Fruit fly (Drosophila melanogaster) whole organism, embryonic: Measurements from ENCODE around the gene CG32845.

Source experiments
- Antp ChIP-seq: fragments of 200-800 bp; sonication (Bioruptor generic); optimal IDR thresholded peaks from 3 replicates; lab custom pipeline; 2016; ENCODE audit warnings: missing biosample characterization, missing genetic modification characterization
- C15 ChIP-seq: fragments of 200-800 bp; sonication (Bioruptor generic); IDR thresholded peaks from 3 replicates; pipeline ENCODE4 v1.3.6; 2022; ENCODE audit warnings: missing biosample characterization, missing genetic modification characterization
- CG11695 ChIP-seq: fragments of 200-800 bp; sonication (Bioruptor generic); IDR thresholded peaks from 3 replicates; pipeline ENCODE4 v1.3.6; 2022; ENCODE audit warnings: missing biosample characterization, missing genetic modification characterization
- CG12104 ChIP-seq: fragments of 200-800 bp; sonication (Bioruptor generic); optimal IDR thresholded peaks from 3 replicates; lab custom pipeline; 2016; ENCODE audit warnings: missing biosample characterization, missing genetic modification characterization
- CG1233 ChIP-seq: fragments of 200-800 bp; sonication (Bioruptor generic); optimal IDR thresholded peaks from 4 replicates; lab custom pipeline; 2018; ENCODE audit warnings: missing biosample characterization, mild to moderate bottlenecking, missing genetic modification characterization
- CG12769 ChIP-seq: fragments of 200-800 bp; sonication (Bioruptor generic); optimal IDR thresholded peaks from 2 replicates; lab custom pipeline; 2019; ENCODE audit warnings: missing biosample characterization, mild to moderate bottlenecking, missing genetic modification characterization, moderate library complexity
- CG13287 ChIP-seq: fragments of 200-800 bp; sonication (Bioruptor generic); IDR thresholded peaks from 2 replicates; pipeline ENCODE4 v1.3.6; 2022; ENCODE audit warnings: missing biosample characterization, missing genetic modification characterization; ENCODE audit not compliant: partially characterized antibody
- CG17829 ChIP-seq: fragments of 200-800 bp; optimal IDR thresholded peaks from 2 replicates; lab custom pipeline; 2019; ENCODE audit warnings: missing biosample characterization, mild to moderate bottlenecking, missing genetic modification characterization, moderate library complexity
- CG18262 ChIP-seq: fragments of 200-800 bp; optimal IDR thresholded peaks from 3 replicates; lab custom pipeline; 2019; ENCODE audit warnings: missing biosample characterization, mild to moderate bottlenecking, missing genetic modification characterization, moderate library complexity
- CG18619 ChIP-seq: fragments of 200-800 bp; sonication (Bioruptor generic); optimal IDR thresholded peaks from 3 replicates; lab custom pipeline; 2017; ENCODE audit warnings: missing biosample characterization, mild to moderate bottlenecking, missing genetic modification characterization
- CG2116 ChIP-seq: fragments of 200-800 bp; sonication (Bioruptor generic); optimal IDR thresholded peaks from 3 replicates; lab custom pipeline; 2018; ENCODE audit warnings: missing biosample characterization, mild to moderate bottlenecking, missing genetic modification characterization
- CG2129 ChIP-seq: fragments of 200-800 bp; sonication (Bioruptor generic); IDR thresholded peaks from 2 replicates; pipeline ENCODE4 v1.3.6; 2022; ENCODE audit warnings: missing biosample characterization, missing genetic modification characterization; ENCODE audit not compliant: partially characterized antibody
- CG2712 ChIP-seq: fragments of 200-800 bp; optimal IDR thresholded peaks from 3 replicates; lab custom pipeline; 2019; ENCODE audit warnings: missing biosample characterization, mild to moderate bottlenecking, missing genetic modification characterization, moderate library complexity
- CG3995 ChIP-seq: fragments of 200-800 bp; sonication (Bioruptor generic); optimal IDR thresholded peaks from 3 replicates; lab custom pipeline; 2016; ENCODE audit warnings: missing biosample characterization, missing genetic modification characterization
- CG42726 ChIP-seq: fragments of 200-800 bp; sonication (Bioruptor generic); IDR thresholded peaks from 2 replicates; pipeline ENCODE4 v1.3.6; 2022; ENCODE audit warnings: missing biosample characterization, missing genetic modification characterization; ENCODE audit not compliant: partially characterized antibody
- CG4854 ChIP-seq: fragments of 200-800 bp; sonication (Bioruptor generic); optimal IDR thresholded peaks from 2 replicates; lab custom pipeline; 2016; ENCODE audit warnings: missing biosample characterization, missing genetic modification characterization, inconsistent platforms
- CG6765 ChIP-seq: fragments of 200-800 bp; sonication (Bioruptor generic); optimal IDR thresholded peaks from 3 replicates; lab custom pipeline; 2017; ENCODE audit warnings: missing biosample characterization, mild to moderate bottlenecking, missing genetic modification characterization
- CTCF ChIP-seq: fragments of 200-800 bp; sonication (Bioruptor generic); optimal IDR thresholded peaks from 2 replicates; lab custom pipeline; 2017; ENCODE audit warnings: missing biosample characterization, mild to moderate bottlenecking, missing genetic modification characterization, moderate library complexity
- CoRest ChIP-seq: fragments of 200-800 bp; sonication (Bioruptor generic); optimal IDR thresholded peaks from 3 replicates; lab custom pipeline; 2018; ENCODE audit warnings: missing biosample characterization, mild to moderate bottlenecking, missing genetic modification characterization, moderate library complexity
- Dip3 ChIP-seq: fragments of 200-800 bp; sonication (Bioruptor generic); optimal IDR thresholded peaks from 3 replicates; lab custom pipeline; 2016; ENCODE audit warnings: missing biosample characterization, missing genetic modification characterization
- Dref ChIP-seq: fragments of 200-800 bp; sonication (Bioruptor generic); IDR thresholded peaks from 2 replicates; pipeline ENCODE4 v1.3.6; 2022; ENCODE audit warnings: missing biosample characterization, missing genetic modification characterization
- Ets97D ChIP-seq: fragments of 200-800 bp; sonication (Bioruptor generic); optimal IDR thresholded peaks from 3 replicates; lab custom pipeline; 2016; ENCODE audit warnings: missing biosample characterization, missing genetic modification characterization
- H15 ChIP-seq: fragments of 200-800 bp; sonication (Bioruptor generic); IDR thresholded peaks from 3 replicates; pipeline ENCODE4 v1.3.6; 2022; ENCODE audit warnings: missing biosample characterization, missing genetic modification characterization
- HLH3B ChIP-seq: fragments of 200-800 bp; sonication (Bioruptor generic); IDR thresholded peaks from 2 replicates; pipeline ENCODE4 v1.3.6; 2022; ENCODE audit warnings: missing biosample characterization, missing genetic modification characterization
- Hey ChIP-seq: fragments of 200-800 bp; sonication (Bioruptor generic); optimal IDR thresholded peaks from 3 replicates; lab custom pipeline; 2018; ENCODE audit warnings: missing biosample characterization, mild to moderate bottlenecking, missing genetic modification characterization
- Hmr ChIP-seq: fragments of 200-800 bp; sonication (Bioruptor generic); optimal IDR thresholded peaks from 3 replicates; lab custom pipeline; 2017; ENCODE audit warnings: mild to moderate bottlenecking, missing biosample characterization, missing genetic modification reagents, missing genetic modification characterization
- MBD-R2 ChIP-seq: fragments of 200-800 bp; sonication (Bioruptor generic); IDR thresholded peaks from 2 replicates; pipeline ENCODE4 v1.3.6; 2022; ENCODE audit warnings: missing biosample characterization, missing genetic modification characterization
- MESR4 ChIP-seq: fragments of 200-800 bp; sonication (Bioruptor generic); optimal IDR thresholded peaks from 2 replicates; lab custom pipeline; 2018; ENCODE audit warnings: missing biosample characterization, mild to moderate bottlenecking, missing genetic modification characterization, moderate library complexity
- Max ChIP-seq: fragments of 200-800 bp; sonication (Bioruptor generic); optimal IDR thresholded peaks from 2 replicates; lab custom pipeline; 2016; ENCODE audit warnings: missing biosample characterization, mild to moderate bottlenecking, missing genetic modification characterization
- Nf-YA ChIP-seq: fragments of 200-800 bp; sonication (Bioruptor generic); IDR thresholded peaks from 2 replicates; pipeline ENCODE4 v1.3.6; 2022; ENCODE audit warnings: missing biosample characterization, missing genetic modification characterization
- Sox102F ChIP-seq: fragments of 200-800 bp; sonication (Bioruptor generic); optimal IDR thresholded peaks from 2 replicates; lab custom pipeline; 2018; ENCODE audit warnings: missing biosample characterization, mild to moderate bottlenecking, missing genetic modification characterization, moderate library complexity
- amos ChIP-seq: fragments of 200-800 bp; sonication (Bioruptor generic); IDR thresholded peaks from 2 replicates; pipeline ENCODE4 v1.3.6; 2022; ENCODE audit warnings: missing biosample characterization, missing genetic modification characterization; ENCODE audit not compliant: partially characterized antibody
- ap ChIP-seq: fragments of 200-800 bp; sonication (Bioruptor generic); IDR thresholded peaks from 2 replicates; pipeline ENCODE4 v1.3.6; 2022; ENCODE audit warnings: missing biosample characterization, missing genetic modification characterization
- bbx ChIP-seq: fragments of 200-800 bp; sonication (Bioruptor generic); IDR thresholded peaks from 2 replicates; pipeline ENCODE4 v1.3.6; 2022; ENCODE audit warnings: missing biosample characterization, missing genetic modification characterization; ENCODE audit not compliant: partially characterized antibody
- bigmax ChIP-seq: fragments of 200-800 bp; sonication (Bioruptor generic); optimal IDR thresholded peaks from 2 replicates; lab custom pipeline; 2018; ENCODE audit warnings: missing biosample characterization, mild to moderate bottlenecking, missing genetic modification characterization
- caup ChIP-seq: fragments of 200-800 bp; sonication (Bioruptor generic); optimal IDR thresholded peaks from 3 replicates; lab custom pipeline; 2017; ENCODE audit warnings: missing biosample characterization, mild to moderate bottlenecking, missing genetic modification characterization, moderate library complexity; ENCODE audit not compliant: severe bottlenecking
- dm ChIP-seq: fragments of 200-800 bp; sonication (Bioruptor generic); optimal IDR thresholded peaks from 3 replicates; lab custom pipeline; 2016; ENCODE audit warnings: missing biosample characterization, missing genetic modification characterization
- gce ChIP-seq: fragments of 200-800 bp; sonication (Bioruptor generic); IDR thresholded peaks from 3 replicates; pipeline ENCODE4 v1.3.6; 2022; ENCODE audit warnings: missing biosample characterization, missing genetic modification characterization
- gcm2 ChIP-seq: fragments of 200-800 bp; sonication (Bioruptor generic); optimal IDR thresholded peaks from 2 replicates; lab custom pipeline; 2016; ENCODE audit warnings: missing biosample characterization, missing genetic modification characterization
- knrl ChIP-seq: fragments of 200-800 bp; sonication (Bioruptor generic); IDR thresholded peaks from 3 replicates; pipeline ENCODE4 v1.3.6; 2022; ENCODE audit warnings: missing biosample characterization, missing genetic modification characterization; ENCODE audit not compliant: partially characterized antibody
- mld ChIP-seq: fragments of 200-800 bp; sonication (Bioruptor generic); IDR thresholded peaks from 3 replicates; pipeline ENCODE4 v1.3.6; 2022; ENCODE audit warnings: missing biosample characterization, missing genetic modification characterization; ENCODE audit not compliant: partially characterized antibody
- pfk ChIP-seq: fragments of 200-800 bp; sonication (Bioruptor generic); optimal IDR thresholded peaks from 2 replicates; lab custom pipeline; 2018; ENCODE audit warnings: missing biosample characterization, mild to moderate bottlenecking, missing genetic modification characterization, moderate library complexity
- prd ChIP-seq, 3 experiments: fragments of >200 bp in 2 of 3; fragments of 200-800 bp in 1 of 3; sonication (Bioruptor generic) in 1 of 3; optimal IDR thresholded peaks in 2 of 3; IDR thresholded peaks in 1 of 3; 2 replicates in 2 of 3; 3 replicates in 1 of 3; pipeline versions ENCODE4 v1.3.6 to Lab custom; 2017 to 2022; ENCODE audit warnings: missing biosample characterization in 1 of 3, missing genetic modification characterization in 1 of 3
- pzg ChIP-seq: fragments of 200-800 bp; sonication (Bioruptor generic); optimal IDR thresholded peaks from 3 replicates; lab custom pipeline; 2018; ENCODE audit warnings: missing biosample characterization, mild to moderate bottlenecking, missing genetic modification characterization, moderate library complexity
- sc ChIP-seq, 3 experiments: fragments of >200 bp in 2 of 3; fragments of 200-800 bp in 1 of 3; sonication (Bioruptor generic) in 1 of 3; optimal IDR thresholded peaks; 2 replicates in 2 of 3; 3 replicates in 1 of 3; lab custom pipeline; 2017; ENCODE audit warnings: mild to moderate bottlenecking in 1 of 3, missing biosample characterization in 1 of 3, missing genetic modification characterization in 1 of 3, missing genetic modification reagents in 1 of 3
- sd ChIP-seq: fragments of 200-800 bp; sonication (Bioruptor generic); optimal IDR thresholded peaks from 3 replicates; lab custom pipeline; 2018; ENCODE audit warnings: missing biosample characterization, mild to moderate bottlenecking, missing genetic modification characterization, moderate library complexity
- seq ChIP-seq: fragments of 200-800 bp; sonication (Bioruptor generic); IDR thresholded peaks from 2 replicates; pipeline ENCODE4 v1.3.6; 2022; ENCODE audit warnings: missing biosample characterization, missing genetic modification characterization
- trh ChIP-seq: fragments of 200-800 bp; sonication (Bioruptor generic); optimal IDR thresholded peaks from 2 replicates; lab custom pipeline; 2016; ENCODE audit warnings: missing biosample characterization, missing genetic modification characterization
- zen2 ChIP-seq: fragments of 200-800 bp; sonication (Bioruptor generic); IDR thresholded peaks from 3 replicates; pipeline ENCODE4 v1.3.6; 2022; ENCODE audit warnings: missing biosample characterization, missing genetic modification characterization; ENCODE audit not compliant: partially characterized antibody

The CG32845 gene

dm6 chr3L:262724-263177 is 10.4 kb downstream of the CG32845 start (continued):
- peak; percentile 92 for TF ChIP-seq bbx (GFP tag; lab: Robert Waterston, UW)
- peak; percentile 6 for TF ChIP-seq CG1233 (GFP tag; lab: Kevin White, UChicago)
- TF ChIP-seq HLH3B (GFP tag; lab: Robert Waterston, UW) = no peak
- TF ChIP-seq CG6765 = no peak
- peak; percentile 96 for TF ChIP-seq bigmax
- no peak for TF ChIP-seq C15 (GFP tag; lab: Robert Waterston, UW)
- no peak for TF ChIP-seq CG2712 (tag; lab: Kevin White, UChicago)
- TF ChIP-seq gce (GFP tag; lab: Robert Waterston, UW) = no peak
- TF ChIP-seq caup = peak; percentile 1
- TF ChIP-seq sc (optimal IDR thresholded peaks at IDR 0.05; lab: Kevin White, UChicago) = no peak
- no peak for TF ChIP-seq sc (GFP tag; optimal IDR thresholded peaks at IDR 0.05; lab: Kevin White, UChicago)
- TF ChIP-seq CG42726 (GFP tag; lab: Robert Waterston, UW) = peak; percentile 78; the same call in 1 of the 2 replicates
- no peak for TF ChIP-seq seq (GFP tag; lab: Robert Waterston, UW)
- TF ChIP-seq MESR4 = peak; percentile 88
- TF ChIP-seq prd (optimal IDR thresholded peaks at IDR 0.05; lab: Kevin White, UChicago) = no peak
- no peak for TF ChIP-seq prd (GFP tag; IDR thresholded peaks at IDR 0.05; lab: Robert Waterston, UW)
- TF ChIP-seq trh (GFP tag; lab: Kevin White, UChicago) = no peak
- peak; percentile 90 for TF ChIP-seq CG13287 (GFP tag; lab: Robert Waterston, UW)
- TF ChIP-seq sd (tag; lab: Kevin White, UChicago) = peak; percentile 24
- TF ChIP-seq Sox102F (GFP tag; lab: Kevin White, UChicago) = no peak
- peak; percentile 11 for TF ChIP-seq CTCF
- peak; percentile 84 for TF ChIP-seq zen2 (GFP tag; lab: Robert Waterston, UW)
- no peak for TF ChIP-seq Dip3 (GFP tag; lab: Kevin White, UChicago)
- TF ChIP-seq CG2116 (GFP tag; lab: Kevin White, UChicago) = peak; percentile 62
- TF ChIP-seq CG17829 = peak; percentile 7
- peak; percentile 67 for TF ChIP-seq CG2129 (GFP tag; lab: Robert Waterston, UW)
- TF ChIP-seq CG12104 (GFP tag; lab: Kevin White, UChicago) = no peak
- peak; percentile 69 for TF ChIP-seq pzg (GFP tag; lab: Kevin White, UChicago)
- no peak for TF ChIP-seq ap (GFP tag; lab: Robert Waterston, UW)
- TF ChIP-seq amos (GFP tag; lab: Robert Waterston, UW) = peak; percentile 89
- TF ChIP-seq Antp (GFP tag; lab: Kevin White, UChicago) = no peak
- TF ChIP-seq knrl (GFP tag; lab: Robert Waterston, UW) = peak; percentile 84
- no peak for TF ChIP-seq CG11695 (GFP tag; lab: Robert Waterston, UW)
- peak; percentile 55; the same call in 1 of the 3 replicates for TF ChIP-seq mld (GFP tag; lab: Robert Waterston, UW)
- TF ChIP-seq CG3995 = no peak
- no peak for TF ChIP-seq CoRest (tag; lab: Kevin White, UChicago)
- peak; percentile 28 for TF ChIP-seq Ets97D
- TF ChIP-seq Max (GFP tag; lab: Kevin White, UChicago) = peak; percentile 85
- peak; percentile 87 for TF ChIP-seq Dref (GFP tag; lab: Robert Waterston, UW)
- peak; percentile 98 for TF ChIP-seq dm
- no peak for TF ChIP-seq Hey (tag; lab: Kevin White, UChicago)
- TF ChIP-seq gcm2 (GFP tag; lab: Kevin White, UChicago) = no peak
- TF ChIP-seq MBD-R2 (GFP tag; lab: Robert Waterston, UW) = peak; percentile 51; the same call in 1 of the 2 replicates
- TF ChIP-seq Hmr (GFP tag; lab: Kevin White, UChicago) = no peak
- TF ChIP-seq CG18262 = no peak
- no peak for TF ChIP-seq H15
- no peak for TF ChIP-seq Nf-YA (GFP tag; lab: Robert Waterston, UW)
- TF ChIP-seq CG4854 (GFP tag; lab: Kevin White, UChicago) = no peak
- TF ChIP-seq pfk (GFP tag; lab: Kevin White, UChicago) = no peak
- TF ChIP-seq CG12769 (tag; lab: Kevin White, UChicago) = peak; percentile 19
- no peak for TF ChIP-seq CG18619
